Fruit fly (Drosophila melanogaster): ENCODE measurements around the gene CG16758.

dm6 chr3L:2501764-2502163 lies 1.6 kb downstream of the CG16758 start:
- no peak for TF ChIP-seq EcR (GFP tag; optimal IDR thresholded peaks at IDR 0.05)
- TF ChIP-seq gl (tag; optimal IDR thresholded peaks at IDR 0.05) = no peak
- no peak for TF ChIP-seq rn (GFP tag; IDR thresholded peaks at IDR 0.05)
- peak; percentile 36 for TF ChIP-seq CG17806 (tag; optimal IDR thresholded peaks at IDR 0.05)
- TF ChIP-seq CG14655 (GFP tag; optimal IDR thresholded peaks at IDR 0.05) = no peak
- no peak for TF ChIP-seq CG34367 (tag; optimal IDR thresholded peaks at IDR 0.05)
- TF ChIP-seq CG12605 (GFP tag; IDR thresholded peaks at IDR 0.05) = no peak
- peak; percentile 39 for TF ChIP-seq Pif1B (GFP tag; optimal IDR thresholded peaks at IDR 0.05)
